Fruit fly (Drosophila melanogaster) S2 (cell line): ENCODE data around the gene CG3942.

Experiments
- CG8478 ChIP-seq: fragments of >200 bp; optimal IDR thresholded peaks from 2 replicates; lab custom pipeline; 2018
- CTCF ChIP-seq, 2 experiments: fragments of >200 bp; optimal IDR thresholded peaks; 2 replicates each; lab custom pipeline; 2018

The CG3942 gene

dm6 chr3R:12290466-12291237, 36.7 kb downstream of the CG3942 start:
- no peak for TF ChIP-seq CG8478 (lab: Kevin White, UChicago)
- no peak for TF ChIP-seq CTCF (optimal IDR thresholded peaks at IDR 0.05; lab: Kevin White, UChicago)

- TF ChIP-seq CTCF (optimal IDR thresholded peaks at IDR 0.05; lab: Kevin White, UChicago) = no peak
- no peak for TF ChIP-seq CG8478 (lab: Kevin White, UChicago)
These were observed 37.9 kb downstream of the CG3942 start for dm6 chr3R:12291872-12292271.

DNA sequence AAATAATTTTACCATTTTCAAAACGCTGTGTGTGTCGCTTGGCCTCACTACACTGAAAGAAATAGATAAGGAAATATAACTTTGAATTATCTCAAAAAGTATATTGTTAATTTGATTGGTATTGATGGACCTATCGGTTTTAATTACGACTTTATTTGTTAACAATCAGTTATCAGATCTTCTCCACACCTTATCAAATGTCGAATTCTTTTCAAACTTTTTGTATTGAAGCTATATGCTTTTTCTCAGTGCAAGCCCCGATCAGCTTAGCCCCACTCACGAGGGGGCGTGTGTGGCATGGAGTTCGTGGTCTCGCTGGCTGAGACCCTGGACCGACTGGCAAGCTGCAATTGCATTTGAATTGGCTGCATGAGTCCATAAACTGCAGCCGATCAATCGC, 43.3 kb downstream of the CG3942 start:
- TF ChIP-seq CG8478 (lab: Kevin White, UChicago) (no peak), CTCF (optimal IDR thresholded peaks at IDR 0.05; lab: Kevin White, UChicago) (no peak)

- no peak for TF ChIP-seq CTCF (optimal IDR thresholded peaks at IDR 0.05; lab: Kevin White, UChicago)
These were observed 47.5 kb downstream of the CG3942 start for dm6 chr3R:12301528-12301927.

DNA sequence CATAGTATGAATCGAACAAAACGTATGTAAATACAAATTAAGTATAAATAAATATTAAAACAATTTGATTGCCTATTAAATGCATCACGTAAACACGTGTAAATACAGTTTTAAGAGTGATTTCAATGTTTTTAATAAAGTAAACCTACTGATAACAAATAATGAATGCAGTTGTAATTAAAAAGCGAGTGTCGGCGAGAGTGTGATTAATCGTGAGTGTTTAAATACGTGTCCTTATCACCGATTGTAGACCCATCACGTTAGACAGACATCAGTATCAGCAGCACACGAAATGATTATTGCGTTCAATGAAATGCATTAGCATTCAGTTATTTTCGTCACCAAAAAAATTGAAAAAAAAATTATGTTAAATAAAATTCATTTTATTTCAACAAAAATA, 48.9 kb downstream of the CG3942 start:
- no peak for TF ChIP-seq CTCF (optimal IDR thresholded peaks at IDR 0.05; lab: Kevin White, UChicago)
